Worm (Caenorhabditis elegans) whole organism, L3 larva: ENCODE measurements around the gene F11A5.17.
A peak's percentile ranks its signal among the peaks of the same experiment; 100 is the strongest.

Experiments
- R02D3.7 ChIP-seq: fragments of 150-350 bp; optimal IDR thresholded peaks from 2 replicates; lab custom pipeline; 2014; ENCODE audit warnings: missing biosample characterization, missing genetic modification characterization
- ZK546.5 ChIP-seq: sonication (generic microtip); optimal IDR thresholded peaks from 2 replicates; lab custom pipeline; 2017; ENCODE audit warnings: missing biosample characterization, missing genetic modification characterization
- aly-2 ChIP-seq: fragments of 150-350 bp; optimal IDR thresholded peaks from 2 replicates; lab custom pipeline; 2014; ENCODE audit warnings: missing biosample characterization, missing genetic modification characterization
- ama-1 ChIP-seq: fragments of 150-350 bp; optimal IDR thresholded peaks from 2 replicates; lab custom pipeline; 2018
- ceh-16 ChIP-seq: sonication (generic microtip); optimal IDR thresholded peaks from 2 replicates; lab custom pipeline; 2017; ENCODE audit warnings: missing biosample characterization, missing genetic modification characterization
- ceh-28 ChIP-seq: fragments of 150-350 bp; optimal IDR thresholded peaks from 2 replicates; lab custom pipeline; 2014; ENCODE audit warnings: missing biosample characterization, missing genetic modification reagents, missing genetic modification characterization
- ceh-82 ChIP-seq: fragments of 150-350 bp; optimal IDR thresholded peaks from 2 replicates; lab custom pipeline; 2014; ENCODE audit warnings: missing biosample characterization, missing genetic modification characterization
- ceh-9 ChIP-seq: sonication (generic microtip); optimal IDR thresholded peaks from 2 replicates; lab custom pipeline; 2018; ENCODE audit warnings: missing biosample characterization, missing genetic modification characterization
- daf-12 ChIP-seq: fragments of 150-350 bp; optimal IDR thresholded peaks from 2 replicates; lab custom pipeline; 2014; ENCODE audit warnings: missing biosample characterization, missing genetic modification reagents, missing genetic modification characterization
- egl-27 ChIP-seq: sonication (generic microtip); optimal IDR thresholded peaks from 4 replicates; lab custom pipeline; 2017; ENCODE audit warnings: missing biosample characterization, missing genetic modification reagents, missing genetic modification characterization
- elt-1 ChIP-seq: fragments of 150-350 bp; optimal IDR thresholded peaks from 2 replicates; lab custom pipeline; 2014; ENCODE audit warnings: missing biosample characterization, missing genetic modification characterization
- elt-2 ChIP-seq: sonication (generic microtip); optimal IDR thresholded peaks from 2 replicates; lab custom pipeline; 2016; ENCODE audit warnings: missing genetic modification reagents, mild to moderate bottlenecking, missing genetic modification characterization, missing compliant biosample characterization
- elt-3 ChIP-seq, 3 experiments: fragments of 150-350 bp in 1 of 3; sonication (generic microtip) in 2 of 3; optimal IDR thresholded peaks; 2 replicates in 2 of 3; 4 replicates in 1 of 3; lab custom pipeline; 2014 to 2017; ENCODE audit warnings: missing biosample characterization in 3 of 3, missing genetic modification characterization in 3 of 3
- eor-1 ChIP-seq, 2 experiments: fragments of 150-350 bp; optimal IDR thresholded peaks; 2 replicates each; lab custom pipeline; 2014 to 2018; ENCODE audit warnings: missing biosample characterization in 2 of 2, missing genetic modification characterization in 2 of 2
- fkh-10 ChIP-seq: sonication (generic microtip); optimal IDR thresholded peaks from 2 replicates; lab custom pipeline; 2017; ENCODE audit warnings: missing biosample characterization, missing genetic modification reagents, missing genetic modification characterization
- jun-1 ChIP-seq: fragments of 150-350 bp; optimal IDR thresholded peaks from 2 replicates; lab custom pipeline; 2014; ENCODE audit warnings: missing biosample characterization, missing genetic modification reagents, missing genetic modification characterization
- lin-15B ChIP-seq: fragments of 150-350 bp; optimal IDR thresholded peaks from 2 replicates; lab custom pipeline; 2014; ENCODE audit warnings: missing biosample characterization, missing genetic modification characterization
- mdl-1 ChIP-seq: fragments of 150-350 bp; optimal IDR thresholded peaks from 2 replicates; lab custom pipeline; 2014; ENCODE audit warnings: missing biosample characterization, missing genetic modification characterization
- mml-1 ChIP-seq: fragments of 150-350 bp; sonication (generic microtip); optimal IDR thresholded peaks from 3 replicates; lab custom pipeline; 2014; ENCODE audit warnings: missing biosample characterization, missing genetic modification characterization
- nhr-11 ChIP-seq: fragments of 150-350 bp; optimal IDR thresholded peaks from 2 replicates; lab custom pipeline; 2014; ENCODE audit warnings: missing biosample characterization, missing genetic modification characterization
- nhr-12 ChIP-seq: fragments of 150-350 bp; optimal IDR thresholded peaks from 2 replicates; lab custom pipeline; 2014; ENCODE audit warnings: missing biosample characterization, missing genetic modification characterization
- nhr-23 ChIP-seq: fragments of 150-350 bp; optimal IDR thresholded peaks from 2 replicates; lab custom pipeline; 2014; ENCODE audit warnings: missing biosample characterization, missing genetic modification reagents, missing genetic modification characterization
- nhr-237 ChIP-seq: fragments of 150-350 bp; optimal IDR thresholded peaks from 2 replicates; lab custom pipeline; 2014; ENCODE audit warnings: missing biosample characterization, missing genetic modification characterization
- nhr-25 ChIP-seq: sonication (generic microtip); optimal IDR thresholded peaks from 2 replicates; lab custom pipeline; 2017; ENCODE audit warnings: missing biosample characterization, missing genetic modification characterization
- nhr-28 ChIP-seq: fragments of 150-350 bp; optimal IDR thresholded peaks from 2 replicates; lab custom pipeline; 2014; ENCODE audit warnings: missing biosample characterization, missing genetic modification characterization
- nhr-43 ChIP-seq: sonication (generic microtip); optimal IDR thresholded peaks from 2 replicates; lab custom pipeline; 2016; ENCODE audit warnings: mild to moderate bottlenecking, missing genetic modification characterization, missing compliant biosample characterization; ENCODE audit not compliant: poor library complexity, severe bottlenecking
- nhr-67 ChIP-seq: fragments of 150-350 bp; optimal IDR thresholded peaks from 2 replicates; lab custom pipeline; 2014; ENCODE audit warnings: missing biosample characterization, missing genetic modification characterization
- nhr-77 ChIP-seq: fragments of 150-350 bp; optimal IDR thresholded peaks from 2 replicates; lab custom pipeline; 2014; ENCODE audit warnings: missing biosample characterization, missing genetic modification characterization
- pha-4 ChIP-seq: fragments of 150-350 bp; optimal IDR thresholded peaks from 2 replicates; lab custom pipeline; 2014; ENCODE audit warnings: missing biosample characterization, missing genetic modification reagents, missing genetic modification characterization
- pqm-1 ChIP-seq: fragments of 150-350 bp; optimal IDR thresholded peaks from 2 replicates; lab custom pipeline; 2017; ENCODE audit warnings: missing biosample characterization, missing genetic modification characterization, inconsistent platforms
- sea-2 ChIP-seq: fragments of 150-350 bp; sonication (generic microtip); optimal IDR thresholded peaks from 4 replicates; lab custom pipeline; 2014; ENCODE audit warnings: missing biosample characterization, missing genetic modification reagents, missing genetic modification characterization
- skn-1 ChIP-seq: fragments of 150-350 bp; optimal IDR thresholded peaks from 2 replicates; lab custom pipeline; 2014; ENCODE audit warnings: missing biosample characterization, missing genetic modification characterization
- snpc-4 ChIP-seq: fragments of 150-350 bp; optimal IDR thresholded peaks from 2 replicates; lab custom pipeline; 2014; ENCODE audit warnings: missing biosample characterization, missing genetic modification characterization
- unc-39 ChIP-seq: sonication (generic microtip); optimal IDR thresholded peaks from 4 replicates; lab custom pipeline; 2017; ENCODE audit warnings: missing biosample characterization, missing genetic modification characterization
- zag-1 ChIP-seq: fragments of 150-350 bp; optimal IDR thresholded peaks from 2 replicates; lab custom pipeline; 2014; ENCODE audit warnings: missing biosample characterization, missing genetic modification characterization

F11A5.17 gene

DNA sequence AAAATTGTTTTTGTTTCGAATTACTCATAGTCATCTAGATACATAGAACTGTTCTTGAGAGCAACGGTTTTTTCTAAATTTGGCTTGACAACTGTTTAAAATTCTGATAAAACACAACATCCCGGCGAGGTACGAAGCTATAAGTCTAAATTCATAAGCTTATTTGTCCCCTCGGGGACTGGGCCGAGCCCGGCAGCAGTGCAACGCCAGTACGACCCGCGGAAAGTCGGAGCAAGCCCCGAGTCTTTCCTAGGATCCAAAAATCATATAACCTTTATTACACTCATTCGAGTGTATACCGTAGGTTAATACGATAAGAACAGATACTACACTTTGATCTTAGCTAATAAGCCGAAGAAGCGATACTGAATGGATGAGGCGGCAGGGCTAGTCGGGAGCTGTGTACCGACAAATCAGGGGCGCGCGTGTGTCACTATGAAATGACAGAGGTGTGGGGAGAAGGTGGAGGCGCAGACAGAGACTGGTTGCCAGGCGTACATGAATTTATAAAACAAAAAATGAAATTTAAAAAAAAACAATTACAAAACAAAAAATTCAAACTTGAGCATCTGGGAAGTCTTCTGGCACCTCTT, 23.8 kb downstream of the F11A5.17 start:
- TF ChIP-seq jun-1 (tag; lab: Kevin White, UChicago), result no peak
- TF ChIP-seq lin-15B (tag; lab: Kevin White, UChicago), result no peak
- no peak for TF ChIP-seq nhr-11 (tag; lab: Kevin White, UChicago)
- TF ChIP-seq nhr-77 (tag; lab: Kevin White, UChicago), result no peak
- TF ChIP-seq snpc-4, result peak; percentile 22
- no peak for TF ChIP-seq ceh-9 (tag; lab: Kevin White, UChicago)
- TF ChIP-seq nhr-43, result no peak
- no peak for TF ChIP-seq fkh-10 (GFP tag; lab: Kevin White, UChicago)

DNA sequence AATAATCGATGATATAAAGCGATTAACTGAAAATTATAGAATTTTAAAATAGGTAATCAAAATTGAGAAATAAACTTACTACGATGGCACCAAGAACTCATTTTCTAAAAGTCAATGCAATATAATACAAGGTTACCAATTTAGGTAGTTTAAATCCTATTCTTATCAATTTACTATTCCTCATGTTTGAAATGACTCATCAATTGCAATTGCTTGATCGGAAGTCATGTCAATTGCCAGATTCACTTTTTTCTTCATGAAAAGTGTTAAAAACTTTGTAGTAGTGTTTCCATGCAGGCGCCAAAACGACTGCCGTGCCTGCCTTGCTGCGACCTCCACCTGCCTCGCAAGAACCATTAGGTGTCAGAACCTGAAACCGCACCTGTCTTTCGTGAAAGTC, 24.8 kb downstream of the F11A5.17 start, which contains the start of gene F11A5.13:
Gene F11A5.13 (minus strand): TSS at position 101 of the 400 bp plus-strand sequence.
- TF ChIP-seq R02D3.7 (tag; lab: Kevin White, UChicago) (no peak), ceh-28 (tag; lab: Kevin White, UChicago) (no peak), pha-4 (tag; lab: Kevin White, UChicago) (no peak), nhr-11 (tag; lab: Kevin White, UChicago) (no peak), nhr-25 (no peak), elt-1 (tag; lab: Kevin White, UChicago) (no peak), snpc-4 (no peak), nhr-28 (no peak), nhr-12 (tag; lab: Kevin White, UChicago) (no peak), nhr-67 (tag; lab: Kevin White, UChicago) (no peak), ceh-16 (tag; lab: Kevin White, UChicago) (no peak), ama-1 (lab: Kevin White, UChicago) (no peak), eor-1 (tag; optimal IDR thresholded peaks at IDR 0.05; lab: Kevin White, UChicago) (no peak)

DNA sequence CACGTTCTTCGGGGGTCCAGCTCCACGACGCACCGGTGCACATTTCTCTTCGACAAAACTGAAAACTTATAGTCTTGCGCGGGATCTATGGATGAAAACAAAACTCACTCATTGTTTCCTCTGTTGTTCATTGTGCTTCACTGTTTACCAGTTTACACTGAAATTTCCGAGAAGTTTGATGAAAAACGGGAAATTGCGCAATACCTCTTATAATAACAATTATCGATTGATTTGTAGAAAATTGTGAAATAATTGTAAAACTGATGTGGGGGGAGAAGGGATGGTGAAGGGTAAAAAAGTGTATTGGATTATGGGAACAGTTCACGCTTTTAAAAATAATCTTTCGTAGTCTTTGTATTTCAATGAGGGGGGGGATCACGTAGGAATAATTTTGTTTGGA, 27.6 kb downstream of the F11A5.17 start:
- TF ChIP-seq mml-1 (tag; lab: Kevin White, UChicago) (no peak), nhr-11 (tag; lab: Kevin White, UChicago) (no peak), egl-27 (tag; lab: Kevin White, UChicago) (no peak), sea-2 (no peak), ama-1 (lab: Kevin White, UChicago) (no peak), nhr-237 (no peak), nhr-67 (tag; lab: Kevin White, UChicago) (no peak), ZK546.5 (no peak), skn-1 (tag; lab: Kevin White, UChicago) (no peak), aly-2 (tag; lab: Kevin White, UChicago) (no peak), nhr-77 (tag; lab: Kevin White, UChicago) (no peak), ceh-82 (tag; lab: Kevin White, UChicago) (no peak), mdl-1 (tag; lab: Kevin White, UChicago) (no peak)

DNA sequence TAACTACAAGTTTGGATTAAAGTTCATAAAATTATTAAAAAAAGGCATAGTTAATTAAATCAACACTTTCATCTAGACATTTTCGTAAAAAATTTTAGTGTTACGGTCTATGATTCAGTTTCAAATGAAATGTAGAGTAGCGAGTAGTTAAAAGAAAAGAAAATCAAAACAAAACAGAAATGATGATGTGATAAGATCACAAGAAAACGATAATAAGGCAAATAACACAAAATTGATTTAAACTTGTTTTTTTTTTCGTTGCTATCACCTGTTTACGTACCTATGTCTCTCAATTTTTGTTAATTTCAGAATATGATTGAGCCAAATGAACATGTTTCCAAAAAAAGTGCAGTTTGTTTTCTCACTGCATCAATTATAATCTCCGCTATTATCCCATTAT, 28.1 kb downstream of the F11A5.17 start, which contains the start of the genes F21H7.2 and F21H7.12:
Gene F21H7.2 (minus strand): TSS at position 101 of the 400 bp plus-strand sequence.
Gene F21H7.12 (plus strand): TSS at position 270 of the 400 bp plus-strand sequence.
- TF ChIP-seq snpc-4 (no peak), zag-1 (tag; lab: Kevin White, UChicago) (no peak), daf-12 (tag; lab: Kevin White, UChicago) (no peak)
- TF ChIP-seq, all 47 proteins: peak for 0

DNA sequence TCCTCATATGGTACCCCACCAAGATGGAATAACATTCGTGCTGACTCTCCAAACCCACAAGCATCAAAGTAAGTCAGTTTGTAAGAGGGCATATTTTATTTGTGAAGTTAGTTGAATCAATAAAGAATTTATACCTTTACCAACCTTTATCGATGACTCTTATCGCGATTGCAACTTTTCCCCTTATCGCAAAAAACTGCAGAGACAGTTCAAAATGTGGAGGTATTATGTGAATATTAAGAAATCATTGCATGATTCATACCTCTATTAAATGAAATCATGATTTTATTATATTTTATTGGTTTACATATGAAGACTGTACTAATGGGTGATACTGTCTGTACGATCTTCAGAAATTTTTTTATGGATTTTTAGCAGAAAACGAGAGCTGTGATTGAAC, 30.4 kb downstream of the F11A5.17 start, which contains the start of gene gst-22:
Gene gst-22 (minus strand): TSS at position 103 of the 400 bp plus-strand sequence.
- TF ChIP-seq ceh-28 (tag; lab: Kevin White, UChicago) (peak; percentile 2), daf-12 (tag; lab: Kevin White, UChicago) (no peak), unc-39 (tag; lab: Kevin White, UChicago) (no peak), elt-2 (tag; lab: Kevin White, UChicago) (peak; percentile 92), ceh-82 (tag; lab: Kevin White, UChicago) (no peak), nhr-25 (no peak), nhr-28 (no peak), egl-27 (tag; lab: Kevin White, UChicago) (no peak), mml-1 (tag; lab: Kevin White, UChicago) (no peak), nhr-23 (no peak), pqm-1 (tag; lab: Kevin White, UChicago) (peak; percentile 97), aly-2 (tag; lab: Kevin White, UChicago) (no peak), mdl-1 (tag; lab: Kevin White, UChicago) (no peak), ZK546.5 (no peak), elt-3 (tag; optimal IDR thresholded peaks at IDR 0.05; lab: Kevin White, UChicago) (no peak), sea-2 (no peak), jun-1 (tag; lab: Kevin White, UChicago) (peak; percentile 48), eor-1 (tag; optimal IDR thresholded peaks at IDR 0.05; lab: Kevin White, UChicago) (no peak)
